Worm (Caenorhabditis elegans): ENCODE measurements around the gene gst-21.
"Not testable (repeated sequence)": the region's sequence is repeated elsewhere in the genome, so short reads cannot be mapped to it uniquely, and the experiment has no call there.

gst-21 gene

ce11 chrV:1698400-1698799, 33.4 kb downstream of the gst-21 start:
- no peak for TF ChIP-seq dpl-1 (GFP tag; optimal IDR thresholded peaks at IDR 0.05)
- TF ChIP-seq ztf-7 (tag; optimal IDR thresholded peaks at IDR 0.05): no peak
- peak; percentile 88 for TF ChIP-seq set-16 (GFP tag; IDR thresholded peaks at IDR 0.05)
- TF ChIP-seq zfp-3 (GFP tag; conservative IDR thresholded peaks at IDR 0.05): no peak
- TF ChIP-seq F26F4.8 (GFP tag; conservative IDR thresholded peaks at IDR 0.05): no peak

- 0 out of 2 replicates have a peak, but pooled peaks have one; percentile 41 for TF ChIP-seq egl-43 (GFP tag; IDR thresholded peaks at IDR 0.05)
Measured at ce11 chrV:1693876-1694275, 37.9 kb downstream of the gst-21 start, which contains the start of gene Y46H3C.7. Gene Y46H3C.7 (minus strand): TSS chrV:1694022.

ce11 chrV:1692494-1692893, 39.3 kb downstream of the gst-21 start, which contains the start of gene Y46H3C.5:
Gene Y46H3C.5 (minus strand): TSS chrV:1692495.
- TF ChIP-seq Y105C5A.15 (GFP tag; IDR thresholded peaks at IDR 0.05); lin-38 (GFP tag; IDR thresholded peaks at IDR 0.05); fos-1 (tag; optimal IDR thresholded peaks at IDR 0.05): not testable (repeated sequence)

ce11 chrV:1685328-1685727, 46.5 kb downstream of the gst-21 start, which contains the start of gene srh-5:
Gene srh-5 (plus strand): TSS chrV:1685628.
- TF ChIP-seq nhr-10 (tag; optimal IDR thresholded peaks at IDR 0.05): no peak
- no peak for TF ChIP-seq ama-1 (optimal IDR thresholded peaks at IDR 0.05)
- TF ChIP-seq skn-1 (tag; optimal IDR thresholded peaks at IDR 0.05): no peak
- no peak for TF ChIP-seq unc-39 (tag; optimal IDR thresholded peaks at IDR 0.05)
- no peak for TF ChIP-seq tag-97 (GFP tag; IDR thresholded peaks at IDR 0.05)
- TF ChIP-seq tra-1 (GFP tag; IDR thresholded peaks at IDR 0.05): no peak
- no peak for TF ChIP-seq nhr-28 (tag; optimal IDR thresholded peaks at IDR 0.05)
- no peak for TF ChIP-seq pha-4 (GFP tag; IDR thresholded peaks at IDR 0.05)
- TF ChIP-seq pha-4 (tag; optimal IDR thresholded peaks at IDR 0.05): no peak
- no peak for TF ChIP-seq php-3 (GFP tag; IDR thresholded peaks at IDR 0.05)
- no peak for TF ChIP-seq F10B5.3 (tag; optimal IDR thresholded peaks at IDR 0.05)
- no peak for TF ChIP-seq ztf-11 (tag; optimal IDR thresholded peaks at IDR 0.05)
- no peak for TF ChIP-seq daf-12 (tag; optimal IDR thresholded peaks at IDR 0.05)

- TF ChIP-seq nhr-237 (tag; optimal IDR thresholded peaks at IDR 0.05) (no peak), T20F7.1 (GFP tag; optimal IDR thresholded peaks at IDR 0.05) (no peak), nhr-42 (GFP tag; IDR thresholded peaks at IDR 0.05) (no peak), zip-2 (tag; optimal IDR thresholded peaks at IDR 0.05) (no peak), mep-1 (tag; optimal IDR thresholded peaks at IDR 0.05) (no peak), jun-1 (tag; optimal IDR thresholded peaks at IDR 0.05) (no peak), nhr-76 (tag; optimal IDR thresholded peaks at IDR 0.05) (no peak), unc-62 (GFP tag; optimal IDR thresholded peaks at IDR 0.05 in 1 of 2) (no peak), unc-62 (tag; optimal IDR thresholded peaks at IDR 0.05) (no peak), D1046.2 (GFP tag; IDR thresholded peaks at IDR 0.05) (no peak), daf-8 (GFP tag; IDR thresholded peaks at IDR 0.05) (no peak), snpc-4 (tag; optimal IDR thresholded peaks at IDR 0.05) (no peak), ceh-32 (tag; optimal IDR thresholded peaks at IDR 0.05; ENCODE audit: poor library complexity) (no peak), dmd-9 (GFP tag; IDR thresholded peaks at IDR 0.05) (no peak), Y5F2A.4 (GFP tag; optimal IDR thresholded peaks at IDR 0.05) (no peak), daf-16 (GFP tag; optimal IDR thresholded peaks at IDR 0.05) (no peak), daf-16 (tag; optimal IDR thresholded peaks at IDR 0.05) (no peak), lin-13 (GFP tag; optimal IDR thresholded peaks at IDR 0.05) (no peak), F37D6.2 (tag; optimal IDR thresholded peaks at IDR 0.05) (no peak)
Measured at ce11 chrV:1682279-1682678, 49.5 kb downstream of the gst-21 start, which contains the start of gene srh-3. Gene srh-3 (plus strand): TSS chrV:1682579.
